Worm (Caenorhabditis elegans): ENCODE results near the gene T03F6.6.

The T03F6.6 gene

ce11 chrIII:13423414-13423813 is 43.3 kb upstream of the T03F6.6 start, which contains the start of gene exo-1 (continued):
- TF ChIP-seq mml-1 (tag; optimal IDR thresholded peaks at IDR 0.05) (no peak), nfya-1 (tag; optimal IDR thresholded peaks at IDR 0.05; ENCODE audit: insufficient read depth) (peak; percentile 70), unc-62 (GFP tag; optimal IDR thresholded peaks at IDR 0.05) (no peak), hmg-11 (tag; optimal IDR thresholded peaks at IDR 0.05) (no peak), snpc-4 (tag; optimal IDR thresholded peaks at IDR 0.05) (no peak), ceh-9 (tag; optimal IDR thresholded peaks at IDR 0.05) (no peak), elt-2 (tag; optimal IDR thresholded peaks at IDR 0.05) (no peak), sea-2 (GFP tag; optimal IDR thresholded peaks at IDR 0.05) (no peak), lin-15B (tag; optimal IDR thresholded peaks at IDR 0.05) (peak; percentile 81), nhr-28 (tag; optimal IDR thresholded peaks at IDR 0.05) (no peak)

- TF ChIP-seq ZK546.5 (tag; optimal IDR thresholded peaks at IDR 0.05) (no peak), elt-2 (tag; optimal IDR thresholded peaks at IDR 0.05) (no peak), pqm-1 (tag; optimal IDR thresholded peaks at IDR 0.05) (no peak), nhr-237 (tag; optimal IDR thresholded peaks at IDR 0.05) (no peak), egl-5 (tag; optimal IDR thresholded peaks at IDR 0.05) (no peak), elt-1 (tag; optimal IDR thresholded peaks at IDR 0.05) (no peak), nhr-77 (tag; optimal IDR thresholded peaks at IDR 0.05) (no peak), egl-27 (tag; optimal IDR thresholded peaks at IDR 0.05) (no peak), ceh-82 (tag; optimal IDR thresholded peaks at IDR 0.05) (no peak), sea-2 (GFP tag; optimal IDR thresholded peaks at IDR 0.05) (no peak), lin-39 (tag; optimal IDR thresholded peaks at IDR 0.05) (no peak), ceh-28 (tag; optimal IDR thresholded peaks at IDR 0.05) (no peak)
These were observed 38.9 kb upstream of the T03F6.6 start for ce11 chrIII:13418975-13419374.

- no peak for TF ChIP-seq ceh-9 (tag; optimal IDR thresholded peaks at IDR 0.05)
- no peak for TF ChIP-seq fos-1 (tag; optimal IDR thresholded peaks at IDR 0.05)
- no peak for TF ChIP-seq nhr-237 (tag; optimal IDR thresholded peaks at IDR 0.05)
- no peak for TF ChIP-seq lin-39 (tag; optimal IDR thresholded peaks at IDR 0.05)
- TF ChIP-seq nhr-23 (tag; optimal IDR thresholded peaks at IDR 0.05) = no peak
- no peak for TF ChIP-seq nhr-77 (tag; optimal IDR thresholded peaks at IDR 0.05)
- no peak for TF ChIP-seq unc-62 (GFP tag; optimal IDR thresholded peaks at IDR 0.05)
- no peak for TF ChIP-seq nhr-11 (tag; optimal IDR thresholded peaks at IDR 0.05)
- TF ChIP-seq fkh-10 (GFP tag; optimal IDR thresholded peaks at IDR 0.05) = no peak
- no peak for TF ChIP-seq ama-1 (optimal IDR thresholded peaks at IDR 0.05)
- no peak for TF ChIP-seq ceh-82 (tag; optimal IDR thresholded peaks at IDR 0.05)
- no peak for TF ChIP-seq nhr-12 (tag; optimal IDR thresholded peaks at IDR 0.05)
- TF ChIP-seq mml-1 (tag; optimal IDR thresholded peaks at IDR 0.05) = no peak
- TF ChIP-seq snpc-4 (tag; optimal IDR thresholded peaks at IDR 0.05) = no peak
These were observed 31.1 kb upstream of the T03F6.6 start for ce11 chrIII:13411202-13411601.

- TF ChIP-seq nhr-12 (tag; optimal IDR thresholded peaks at IDR 0.05) = no peak
- TF ChIP-seq ceh-9 (tag; optimal IDR thresholded peaks at IDR 0.05) = no peak
- TF ChIP-seq ceh-16 (tag; optimal IDR thresholded peaks at IDR 0.05) = no peak
- no peak for TF ChIP-seq lin-39 (tag; optimal IDR thresholded peaks at IDR 0.05)
- no peak for TF ChIP-seq unc-39 (tag; optimal IDR thresholded peaks at IDR 0.05)
- TF ChIP-seq pha-4 (tag; optimal IDR thresholded peaks at IDR 0.05) = peak; percentile 18
These were observed 29.4 kb upstream of the T03F6.6 start, which contains the start of gene myo-6 for ce11 chrIII:13409498-13409897. Gene myo-6 (plus strand): TSS chrIII:13409798.

ce11 chrIII:13405504-13405903 is 25.4 kb upstream of the T03F6.6 start, which contains the start of gene nas-1:
Gene nas-1 (plus strand): TSS chrIII:13405804.
- no peak for TF ChIP-seq ama-1 (optimal IDR thresholded peaks at IDR 0.05)
- TF ChIP-seq elt-3 (tag; optimal IDR thresholded peaks at IDR 0.05) = no peak
- no peak for TF ChIP-seq nhr-23 (tag; optimal IDR thresholded peaks at IDR 0.05)
- TF ChIP-seq nhr-67 (tag; optimal IDR thresholded peaks at IDR 0.05) = no peak
- no peak for TF ChIP-seq jun-1 (tag; optimal IDR thresholded peaks at IDR 0.05)
- TF ChIP-seq ceh-82 (tag; optimal IDR thresholded peaks at IDR 0.05) = no peak

- TF ChIP-seq ZK546.5 (tag; optimal IDR thresholded peaks at IDR 0.05) = no peak
- no peak for TF ChIP-seq fos-1 (tag; optimal IDR thresholded peaks at IDR 0.05)
- no peak for TF ChIP-seq ztf-11 (tag; optimal IDR thresholded peaks at IDR 0.05)
- no peak for TF ChIP-seq nhr-76 (tag; optimal IDR thresholded peaks at IDR 0.05)
- TF ChIP-seq jun-1 (tag; optimal IDR thresholded peaks at IDR 0.05) = no peak
- TF ChIP-seq unc-62 (GFP tag; optimal IDR thresholded peaks at IDR 0.05) = no peak
- TF ChIP-seq nhr-43 (tag; optimal IDR thresholded peaks at IDR 0.05; ENCODE audit: poor library complexity, severe bottlenecking) = no peak
- no peak for TF ChIP-seq egl-5 (tag; optimal IDR thresholded peaks at IDR 0.05)
- TF ChIP-seq ceh-82 (tag; optimal IDR thresholded peaks at IDR 0.05) = no peak
- TF ChIP-seq nhr-237 (tag; optimal IDR thresholded peaks at IDR 0.05) = no peak
- no peak for TF ChIP-seq lsy-12 (tag; optimal IDR thresholded peaks at IDR 0.05)
- no peak for TF ChIP-seq R02D3.7 (tag; optimal IDR thresholded peaks at IDR 0.05)
These were observed 24.3 kb upstream of the T03F6.6 start, which contains the start of gene ttr-52 for ce11 chrIII:13404418-13404817. Gene ttr-52 (plus strand): TSS chrIII:13404718.
